Fruit fly (Drosophila melanogaster): Measurements from ENCODE around the gene GATAe.

GATAe gene

dm6 chr3R:15984483-15985118, 24.3 kb upstream of the GATAe start (continued):
- no peak for TF ChIP-seq CG12071 (GFP tag; optimal IDR thresholded peaks at IDR 0.05)
- no peak for TF ChIP-seq gt (GFP tag; IDR thresholded peaks at IDR 0.05)
- TF ChIP-seq stc (GFP tag; IDR thresholded peaks at IDR 0.05) = peak; percentile 60; the same call in 1 of the 2 replicates
- peak; percentile 55 for TF ChIP-seq lab (GFP tag; optimal IDR thresholded peaks at IDR 0.05)
- no peak for TF ChIP-seq Abd-B (GFP tag; optimal IDR thresholded peaks at IDR 0.05)
- peak; percentile 53 for TF ChIP-seq Sox102F (GFP tag; optimal IDR thresholded peaks at IDR 0.05)
- TF ChIP-seq ranshi (GFP tag; IDR thresholded peaks at IDR 0.05) = no peak
- no peak for TF ChIP-seq repo (GFP tag; optimal IDR thresholded peaks at IDR 0.05)
- TF ChIP-seq CG33213 (GFP tag; optimal IDR thresholded peaks at IDR 0.05) = no peak
- peak; percentile 4 for TF ChIP-seq Myb (GFP tag; optimal IDR thresholded peaks at IDR 0.05)
- TF ChIP-seq zfh2 (GFP tag; optimal IDR thresholded peaks at IDR 0.05) = no peak
- no peak for TF ChIP-seq mld (GFP tag; IDR thresholded peaks at IDR 0.05; ENCODE audit: partially characterized antibody)
- TF ChIP-seq Antp (GFP tag; optimal IDR thresholded peaks at IDR 0.05) = no peak
- TF ChIP-seq so (GFP tag; IDR thresholded peaks at IDR 0.05) = 0 out of 3 replicates have a peak, but pooled peaks have one; percentile 26
- TF ChIP-seq CG18476 (GFP tag; optimal IDR thresholded peaks at IDR 0.05) = peak; percentile 34
- no peak for TF ChIP-seq CG7745 (tag; optimal IDR thresholded peaks at IDR 0.05)
- TF ChIP-seq CG9932 (GFP tag; IDR thresholded peaks at IDR 0.05) = no peak
- no peak for TF ChIP-seq otp (GFP tag; IDR thresholded peaks at IDR 0.05)
- TF ChIP-seq kah (GFP tag; optimal IDR thresholded peaks at IDR 0.05) = no peak
- peak; percentile 64 for TF ChIP-seq CG14710 (tag; optimal IDR thresholded peaks at IDR 0.05)
- no peak for TF ChIP-seq br (optimal IDR thresholded peaks at IDR 0.05)
- no peak for TF ChIP-seq ems (GFP tag; optimal IDR thresholded peaks at IDR 0.05)
- TF ChIP-seq CG12942 (GFP tag; optimal IDR thresholded peaks at IDR 0.05) = peak; percentile 5
- TF ChIP-seq CG10462 (GFP tag; optimal IDR thresholded peaks at IDR 0.05) = no peak
- TF ChIP-seq crp (GFP tag; optimal IDR thresholded peaks at IDR 0.05) = no peak
- no peak for TF ChIP-seq CG4730 (GFP tag; IDR thresholded peaks at IDR 0.05)
- TF ChIP-seq CG15479 (GFP tag; optimal IDR thresholded peaks at IDR 0.05) = peak; percentile 89
- TF ChIP-seq sima (GFP tag; optimal IDR thresholded peaks at IDR 0.05) = no peak
- no peak for TF ChIP-seq luna (GFP tag; optimal IDR thresholded peaks at IDR 0.05)
- peak; percentile 33 for TF ChIP-seq CG30403 (GFP tag; optimal IDR thresholded peaks at IDR 0.05)
- no peak for TF ChIP-seq D19B (GFP tag; optimal IDR thresholded peaks at IDR 0.05)
- no peak for TF ChIP-seq CkIIα-i1 (GFP tag; IDR thresholded peaks at IDR 0.05)
- TF ChIP-seq CG4707 (GFP tag; optimal IDR thresholded peaks at IDR 0.05) = no peak
- TF ChIP-seq CG2116 (GFP tag; optimal IDR thresholded peaks at IDR 0.05) = no peak
- peak; percentile 55 for TF ChIP-seq CG18599 (GFP tag; optimal IDR thresholded peaks at IDR 0.05)
- TF ChIP-seq Ets65A (GFP tag) = no peak
- no peak for TF ChIP-seq kay (GFP tag; optimal IDR thresholded peaks at IDR 0.05)
- no peak for TF ChIP-seq psq (GFP tag; optimal IDR thresholded peaks at IDR 0.05)
- TF ChIP-seq ken (GFP tag; IDR thresholded peaks at IDR 0.05) = no peak
- TF ChIP-seq aop (GFP tag; IDR thresholded peaks at IDR 0.05) = no peak
- TF ChIP-seq Chrac-16 (GFP tag; optimal IDR thresholded peaks at IDR 0.05) = peak; percentile 39
- 0 out of 2 replicates have a peak, but pooled peaks have one; percentile 29 for TF ChIP-seq Ptx1 (GFP tag; IDR thresholded peaks at IDR 0.05)
- peak; percentile 41 for TF ChIP-seq CG1602 (GFP tag; optimal IDR thresholded peaks at IDR 0.05)
- 0 out of 2 replicates have a peak, but pooled peaks have one; percentile 16 for TF ChIP-seq dati (GFP tag; IDR thresholded peaks at IDR 0.05)
- no peak for TF ChIP-seq CG34224 (GFP tag; IDR thresholded peaks at IDR 0.05; ENCODE audit: partially characterized antibody)
- no peak for TF ChIP-seq Dll (GFP tag; IDR thresholded peaks at IDR 0.05; ENCODE audit: partially characterized antibody)
- peak; percentile 69 for TF ChIP-seq CG12391 (tag; optimal IDR thresholded peaks at IDR 0.05)
- TF ChIP-seq CG31388 (GFP tag; optimal IDR thresholded peaks at IDR 0.05) = no peak
- no peak for TF ChIP-seq Doc2 (GFP tag; IDR thresholded peaks at IDR 0.05)
- no peak for TF ChIP-seq HLH4C (GFP tag; IDR thresholded peaks at IDR 0.05; ENCODE audit: partially characterized antibody)
- TF ChIP-seq emc (GFP tag; optimal IDR thresholded peaks at IDR 0.05) = no peak

All from whole organism, embryonic.